Worm (Caenorhabditis elegans) whole organism, dauer: Measurements from ENCODE around the gene srj-32.

Experiments used
- unc-62 ChIP-seq: sonication (generic microtip); optimal IDR thresholded peaks from 2 replicates; lab custom pipeline; 2017; ENCODE audit warnings: missing biosample characterization, missing genetic modification reagents, missing genetic modification characterization

Gene srj-32

DNA sequence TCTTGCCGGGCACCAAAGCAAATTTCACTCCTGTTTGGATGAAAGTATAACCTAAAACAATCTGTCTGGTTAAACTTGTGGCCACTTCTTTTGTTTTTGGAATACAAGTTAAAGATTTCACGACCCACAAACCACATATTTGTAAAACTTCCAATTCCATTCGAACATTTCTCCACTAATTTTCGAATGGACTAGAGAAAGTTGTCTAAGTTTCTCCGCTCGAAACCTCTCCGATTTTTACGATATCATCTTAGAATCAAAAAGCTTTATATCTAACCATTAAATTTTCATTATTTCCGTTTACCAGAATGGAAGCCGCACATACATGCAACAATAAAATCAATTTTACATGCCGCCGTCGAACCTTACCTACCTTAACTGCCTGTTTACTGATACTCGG lies 1.3 kb upstream of the srj-32 start, which contains the start of gene F07G11.3:
F07G11.3 (plus strand) TSS at position 301 of the 400 bp plus-strand sequence.
- no peak for TF ChIP-seq unc-62

DNA sequence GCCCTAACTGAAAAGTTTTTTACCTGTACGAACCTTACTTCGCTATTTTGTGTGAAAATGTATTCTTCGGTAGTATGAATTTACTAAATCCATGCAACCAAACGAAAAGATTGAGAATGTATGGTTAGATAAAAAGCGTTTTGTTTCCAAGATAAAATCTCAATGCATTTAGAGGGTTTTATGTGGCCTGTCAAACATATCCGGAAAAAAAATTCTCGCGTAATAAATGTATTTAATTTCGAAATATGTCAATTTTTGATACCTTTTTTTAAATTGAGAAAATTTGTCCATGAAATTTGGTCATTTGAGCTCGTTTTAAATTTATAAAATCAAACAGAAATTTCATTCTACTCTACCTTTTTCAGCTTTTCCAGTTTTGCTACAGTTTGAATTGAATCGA lies 1.9 kb downstream of the srj-32 start, which contains the start of gene F07G11.4:
F07G11.4 (minus strand) TSS at position 101 of the 400 bp plus-strand sequence.
- TF ChIP-seq unc-62, result no peak

DNA sequence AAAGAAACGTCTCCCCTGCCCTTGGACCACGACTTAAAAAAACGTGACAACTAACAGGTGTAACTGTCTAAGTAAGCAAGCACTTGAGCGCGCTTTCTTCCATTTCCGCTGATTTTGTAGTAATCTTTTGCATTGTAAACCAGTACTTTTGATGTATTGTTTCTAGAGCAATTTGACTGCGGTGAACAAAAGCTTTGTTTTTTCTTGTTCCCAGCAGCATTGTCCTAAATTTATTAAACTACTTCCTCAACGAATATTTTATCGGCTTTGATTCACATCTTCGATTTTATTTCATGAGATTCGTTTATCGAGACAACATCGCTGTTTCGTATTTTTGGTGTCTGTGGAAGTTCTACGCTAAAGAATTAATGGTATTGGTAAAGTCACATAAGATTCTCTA lies 8.5 kb downstream of the srj-32 start, which contains the start of gene C13A2.1:
C13A2.1 (plus strand) TSS at position 301 of the 400 bp plus-strand sequence.
- no peak for TF ChIP-seq unc-62

- TF ChIP-seq unc-62, result no peak
Measured at ce11 chrV:7282037-7282436, 15.1 kb downstream of the srj-32 start, which contains the start of gene C13A2.3. TSS of gene C13A2.3 (plus strand) at chrV:7282337.

ce11 chrV:7279090-7279489 lies 18.1 kb downstream of the srj-32 start, which contains the start of gene C13A2.4:
TSS of gene C13A2.4 (plus strand) at chrV:7279390.
- TF ChIP-seq unc-62, result no peak

ce11 chrV:7275491-7275890 lies 21.7 kb downstream of the srj-32 start, which contains the start of gene C13A2.5:
TSS of gene C13A2.5 (plus strand) at chrV:7275791.
- TF ChIP-seq unc-62, result no peak

DNA sequence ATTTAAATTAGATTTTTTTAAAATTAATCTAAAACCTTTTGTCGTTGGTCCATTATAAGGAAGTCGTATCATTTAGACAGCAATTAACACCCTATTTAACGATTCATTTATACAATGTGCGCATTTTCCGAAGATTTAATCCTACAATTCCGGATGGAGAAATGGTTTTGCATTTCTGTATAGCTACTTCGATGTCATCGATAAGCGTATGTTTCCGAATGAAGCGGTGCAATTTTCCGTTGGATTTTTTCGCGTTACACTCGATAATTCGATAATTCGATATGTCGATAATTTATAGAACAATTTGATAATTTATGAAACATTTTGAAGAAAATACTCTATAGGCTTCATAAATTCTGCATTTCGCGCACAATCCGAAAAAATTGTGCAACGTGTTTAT lies 22.2 kb downstream of the srj-32 start, which contains the start of gene C13A2.10:
C13A2.10 (minus strand) TSS at position 101 of the 400 bp plus-strand sequence.
- TF ChIP-seq unc-62, result no peak

DNA sequence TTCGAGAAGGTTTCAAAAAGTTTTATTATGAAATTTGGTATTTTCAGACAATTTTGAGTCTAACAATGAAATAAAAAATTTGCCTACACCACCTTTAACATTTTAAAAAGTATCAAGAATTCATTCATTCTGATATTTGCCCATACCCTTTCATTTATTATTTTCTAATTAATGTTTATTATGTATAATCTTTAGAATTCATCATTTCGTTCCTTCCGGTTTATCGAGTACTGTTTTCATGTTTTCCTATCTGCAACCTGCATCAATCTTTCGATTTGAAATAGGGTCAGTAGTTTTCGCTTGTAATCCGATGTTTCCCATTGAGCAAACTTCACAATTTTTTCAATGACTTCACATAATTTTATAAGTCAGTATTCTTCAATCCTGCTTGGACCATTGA lies 27.8 kb downstream of the srj-32 start, which contains the start of gene C13A2.6:
C13A2.6 (plus strand) TSS at position 301 of the 400 bp plus-strand sequence.
- TF ChIP-seq unc-62, result no peak

- TF ChIP-seq unc-62, result no peak
Measured at ce11 chrV:7266021-7266420, 31.1 kb downstream of the srj-32 start, which contains the start of gene C13A2.7. TSS of gene C13A2.7 (plus strand) at chrV:7266321.

DNA sequence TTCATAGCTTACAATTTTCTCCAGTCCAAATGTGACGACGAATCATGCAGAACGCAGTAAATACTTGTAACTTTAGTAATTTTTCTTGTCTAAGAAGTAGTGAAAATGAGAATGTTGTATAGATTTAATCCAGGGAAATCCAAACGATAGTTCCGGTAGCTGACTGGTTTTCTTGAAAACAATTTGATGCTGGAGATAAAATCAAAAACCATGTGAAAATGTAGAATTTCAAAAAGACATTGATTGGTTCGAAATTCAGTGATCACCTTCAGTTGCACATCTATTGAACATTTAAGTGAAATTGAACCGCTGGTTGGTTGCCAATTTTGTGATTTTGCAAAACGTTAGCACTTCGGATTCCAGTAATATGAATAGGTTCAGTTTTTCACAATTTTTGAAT lies 33.1 kb downstream of the srj-32 start, which contains the start of gene C13A2.9:
C13A2.9 (minus strand) TSS at position 101 of the 400 bp plus-strand sequence.
- TF ChIP-seq unc-62, result no peak

ce11 chrV:7258965-7259364 lies 38.2 kb downstream of the srj-32 start, which contains the start of gene C13A2.12:
TSS of gene C13A2.12 (plus strand) at chrV:7259265.
- no peak for TF ChIP-seq unc-62

ce11 chrV:7255095-7255494 lies 42.1 kb downstream of the srj-32 start, which contains the start of gene C05C8.8:
TSS of gene C05C8.8 (minus strand) at chrV:7255195.
- TF ChIP-seq unc-62, result no peak

DNA sequence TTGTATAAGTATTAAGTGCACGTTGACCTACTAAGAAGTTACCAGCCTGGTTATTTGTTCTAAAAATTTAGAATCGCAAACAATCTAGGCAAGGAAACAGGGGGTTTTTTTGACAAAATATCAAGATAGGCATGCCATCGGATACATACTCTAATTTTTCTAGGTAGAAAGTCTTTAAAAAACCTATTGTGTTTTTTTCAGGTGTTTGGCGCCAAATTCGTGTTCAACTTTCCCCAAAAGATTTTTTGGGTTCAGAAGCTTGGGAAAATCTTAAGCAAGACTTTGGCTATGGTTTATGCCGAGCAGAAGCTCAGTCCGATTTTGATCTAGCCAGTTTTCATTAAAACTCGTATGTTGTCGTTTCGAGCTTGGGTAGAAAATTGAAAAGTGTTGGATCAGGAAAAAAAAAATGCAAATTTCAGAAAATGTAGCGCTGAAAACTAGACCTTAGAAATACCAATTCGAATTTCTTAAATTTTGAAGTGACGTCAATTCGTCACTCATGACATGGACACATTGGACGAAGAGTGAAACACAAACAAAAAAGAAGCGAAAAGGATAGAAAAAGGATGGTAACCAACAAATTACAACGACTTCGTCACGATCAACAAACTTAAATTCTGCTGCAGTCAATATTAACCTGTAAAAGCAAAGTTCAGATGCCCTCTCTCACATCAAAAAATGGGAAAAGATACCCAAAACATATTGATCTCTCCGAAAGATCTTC lies 48.8 kb downstream of the srj-32 start:
- no peak for TF ChIP-seq unc-62

DNA sequence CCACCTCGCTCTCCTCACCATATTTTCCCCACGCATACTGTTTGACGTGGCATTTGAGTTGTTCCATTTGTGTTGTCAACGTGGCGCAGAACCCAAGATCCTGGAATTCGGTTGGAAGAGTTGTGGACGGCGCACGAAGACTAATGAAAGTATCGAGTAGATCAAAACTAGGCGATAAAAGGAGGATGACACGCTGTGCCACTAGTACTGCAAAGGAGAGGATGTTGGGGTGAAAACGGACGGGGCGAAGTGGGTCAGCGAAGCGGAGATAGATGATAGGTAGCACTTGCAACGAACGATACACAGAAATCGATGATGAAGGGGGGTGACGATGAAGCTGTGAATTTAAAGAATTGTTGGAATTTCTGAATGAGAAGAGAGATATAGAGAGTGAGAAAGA lies 50.2 kb downstream of the srj-32 start, which contains the start of gene C05C8.7:
C05C8.7 (minus strand) TSS at position 100 of the 400 bp plus-strand sequence.
- no peak for TF ChIP-seq unc-62
